Fruit fly (Drosophila melanogaster) whole organism, embryonic: ENCODE data around the gene CG17121.

Experiments used
- Ada2b ChIP-seq: fragments of 200-800 bp; sonication (Bioruptor generic); IDR thresholded peaks from 2 replicates; pipeline ENCODE4 v1.3.6; 2022; ENCODE audit warnings: missing biosample characterization, missing genetic modification characterization
- CG10565 ChIP-seq: fragments of 200-800 bp; sonication (Bioruptor generic); optimal IDR thresholded peaks from 3 replicates; lab custom pipeline; 2016; ENCODE audit warnings: missing biosample characterization, mild to moderate bottlenecking, missing genetic modification characterization
- CG10979 ChIP-seq: fragments of 200-800 bp; sonication (Bioruptor generic); optimal IDR thresholded peaks from 2 replicates; lab custom pipeline; 2018; ENCODE audit warnings: missing biosample characterization, mild to moderate bottlenecking, missing genetic modification characterization, moderate library complexity
- CG11398 ChIP-seq: fragments of 200-800 bp; sonication (Bioruptor generic); optimal IDR thresholded peaks from 2 replicates; lab custom pipeline; 2016; ENCODE audit warnings: missing biosample characterization, missing genetic modification characterization
- CG12071 ChIP-seq: fragments of 200-800 bp; sonication (Bioruptor generic); optimal IDR thresholded peaks from 3 replicates; lab custom pipeline; 2018; ENCODE audit warnings: missing biosample characterization, mild to moderate bottlenecking, missing genetic modification characterization
- CG12155 ChIP-seq: fragments of 200-800 bp; sonication (Bioruptor generic); optimal IDR thresholded peaks from 3 replicates; lab custom pipeline; 2016; ENCODE audit warnings: missing biosample characterization, missing genetic modification characterization
- CG14667 ChIP-seq: fragments of 200-800 bp; sonication (Bioruptor generic); IDR thresholded peaks from 2 replicates; pipeline ENCODE4 v1.3.6; 2022; ENCODE audit warnings: missing biosample characterization, missing genetic modification characterization
- CG15269 ChIP-seq: fragments of 200-800 bp; sonication (Bioruptor generic); optimal IDR thresholded peaks from 2 replicates; lab custom pipeline; 2018; ENCODE audit warnings: missing biosample characterization, mild to moderate bottlenecking, missing genetic modification characterization, moderate library complexity
- CG15514 ChIP-seq: fragments of 200-800 bp; sonication (Bioruptor generic); optimal IDR thresholded peaks from 3 replicates; lab custom pipeline; 2017; ENCODE audit warnings: missing biosample characterization, missing genetic modification characterization, mild to moderate bottlenecking, moderate library complexity, missing genetic modification reagents
- CG17328 ChIP-seq: fragments of 200-800 bp; sonication (Bioruptor generic); IDR thresholded peaks from 2 replicates; pipeline ENCODE4 v1.3.6; 2022; ENCODE audit warnings: missing biosample characterization, missing genetic modification characterization
- CG2116 ChIP-seq: fragments of 200-800 bp; sonication (Bioruptor generic); optimal IDR thresholded peaks from 3 replicates; lab custom pipeline; 2018; ENCODE audit warnings: missing biosample characterization, mild to moderate bottlenecking, missing genetic modification characterization
- CG2120 ChIP-seq: fragments of 200-800 bp; sonication (Bioruptor generic); optimal IDR thresholded peaks from 3 replicates; lab custom pipeline; 2016; ENCODE audit warnings: missing biosample characterization, missing genetic modification characterization
- CG31365 ChIP-seq: fragments of 200-800 bp; sonication (Bioruptor generic); optimal IDR thresholded peaks from 2 replicates; lab custom pipeline; 2018; ENCODE audit warnings: missing biosample characterization, mild to moderate bottlenecking, missing genetic modification characterization
- CG31388 ChIP-seq: fragments of 200-800 bp; sonication (Bioruptor generic); optimal IDR thresholded peaks from 2 replicates; lab custom pipeline; 2016; ENCODE audit warnings: missing biosample characterization, missing genetic modification characterization
- CG34224 ChIP-seq: fragments of 200-800 bp; sonication (Bioruptor generic); IDR thresholded peaks from 3 replicates; pipeline ENCODE4 v1.3.6; 2022; ENCODE audit warnings: missing biosample characterization, missing genetic modification characterization; ENCODE audit not compliant: partially characterized antibody
- CG34422 ChIP-seq: fragments of 200-800 bp; sonication (Bioruptor generic); IDR thresholded peaks from 3 replicates; pipeline ENCODE4 v1.3.6; 2022; ENCODE audit warnings: missing biosample characterization, missing genetic modification characterization
- CG4282 ChIP-seq: fragments of 200-800 bp; sonication (Bioruptor generic); optimal IDR thresholded peaks from 2 replicates; lab custom pipeline; 2016; ENCODE audit warnings: missing biosample characterization, missing genetic modification characterization
- CG6175 ChIP-seq: fragments of 200-800 bp; sonication (Bioruptor generic); IDR thresholded peaks from 3 replicates; pipeline ENCODE4 v1.3.6; 2022; ENCODE audit warnings: missing biosample characterization, missing genetic modification characterization
- CG7372 ChIP-seq: fragments of 200-800 bp; sonication (Bioruptor generic); IDR thresholded peaks from 2 replicates; pipeline ENCODE4 v1.3.6; 2022; ENCODE audit warnings: missing biosample characterization, missing genetic modification characterization
- CG8089 ChIP-seq: fragments of 200-800 bp; sonication (Bioruptor generic); optimal IDR thresholded peaks from 3 replicates; lab custom pipeline; 2016; ENCODE audit warnings: missing biosample characterization, missing genetic modification characterization
- CG9797 ChIP-seq: fragments of 200-800 bp; sonication (Bioruptor generic); optimal IDR thresholded peaks from 3 replicates; lab custom pipeline; 2018; ENCODE audit warnings: missing biosample characterization, mild to moderate bottlenecking, missing genetic modification characterization
- Dll ChIP-seq: fragments of 200-800 bp; sonication (Bioruptor generic); IDR thresholded peaks from 4 replicates; pipeline ENCODE4 v1.3.6; 2022; ENCODE audit warnings: missing biosample characterization, missing genetic modification characterization; ENCODE audit not compliant: partially characterized antibody
- Drgx ChIP-seq: fragments of 200-800 bp; sonication (Bioruptor generic); IDR thresholded peaks from 2 replicates; pipeline ENCODE4 v1.3.6; 2022; ENCODE audit warnings: missing biosample characterization, missing genetic modification characterization
- HHEX ChIP-seq: fragments of 200-800 bp; sonication (Bioruptor generic); optimal IDR thresholded peaks from 3 replicates; lab custom pipeline; 2017; ENCODE audit warnings: missing biosample characterization, mild to moderate bottlenecking, missing genetic modification characterization, missing genetic modification reagents
- Hr78 ChIP-seq, 2 experiments: fragments of 200-800 bp in 1 of 2; fragments of >200 bp in 1 of 2; sonication (Bioruptor generic) in 1 of 2; optimal IDR thresholded peaks; 2 replicates each; lab custom pipeline; 2017 to 2019; ENCODE audit warnings: missing biosample characterization in 2 of 2, missing genetic modification characterization in 2 of 2, mild to moderate bottlenecking in 1 of 2, moderate library complexity in 1 of 2
- Lpt ChIP-seq: fragments of >200 bp; optimal IDR thresholded peaks from 2 replicates; lab custom pipeline; 2018; ENCODE audit warnings: missing biosample characterization, missing genetic modification characterization
- Mad ChIP-seq: fragments of 200-800 bp; sonication (Bioruptor generic); optimal IDR thresholded peaks from 2 replicates; lab custom pipeline; 2016; ENCODE audit warnings: missing biosample characterization, missing genetic modification characterization
- Max ChIP-seq: fragments of 200-800 bp; sonication (Bioruptor generic); optimal IDR thresholded peaks from 2 replicates; lab custom pipeline; 2016; ENCODE audit warnings: missing biosample characterization, mild to moderate bottlenecking, missing genetic modification characterization
- Meics ChIP-seq: fragments of 200-800 bp; sonication (Bioruptor generic); optimal IDR thresholded peaks from 2 replicates; lab custom pipeline; 2017; ENCODE audit warnings: missing biosample characterization, mild to moderate bottlenecking, missing genetic modification characterization
- NfI ChIP-seq: fragments of 200-800 bp; sonication (Bioruptor generic); optimal IDR thresholded peaks from 3 replicates; lab custom pipeline; 2018; ENCODE audit warnings: missing biosample characterization, mild to moderate bottlenecking, missing genetic modification characterization, moderate library complexity
- Ravus ChIP-seq: fragments of 200-800 bp; sonication (Bioruptor generic); IDR thresholded peaks from 2 replicates; pipeline ENCODE4 v1.3.6; 2022; ENCODE audit warnings: missing biosample characterization, missing genetic modification characterization
- Stat92E ChIP-seq, 3 experiments: fragments of >200 bp in 2 of 3; fragments of 200-800 bp in 1 of 3; sonication (Bioruptor generic) in 1 of 3; optimal IDR thresholded peaks; 2 replicates each; lab custom pipeline; 2017 to 2019; ENCODE audit warnings: missing biosample characterization in 3 of 3, missing genetic modification characterization in 3 of 3, mild to moderate bottlenecking in 1 of 3, moderate library complexity in 1 of 3
- btn ChIP-seq: fragments of 200-800 bp; sonication (Bioruptor generic); optimal IDR thresholded peaks from 2 replicates; lab custom pipeline; 2016; ENCODE audit warnings: missing biosample characterization, missing genetic modification characterization
- chm ChIP-seq: fragments of 200-800 bp; sonication (Bioruptor generic); IDR thresholded peaks from 2 replicates; pipeline ENCODE4 v1.3.6; 2022; ENCODE audit warnings: missing biosample characterization, missing genetic modification characterization
- fru ChIP-seq: fragments of >200 bp; optimal IDR thresholded peaks from 2 replicates; lab custom pipeline; 2017
- gcm2 ChIP-seq: fragments of 200-800 bp; sonication (Bioruptor generic); optimal IDR thresholded peaks from 2 replicates; lab custom pipeline; 2016; ENCODE audit warnings: missing biosample characterization, missing genetic modification characterization
- her ChIP-seq: fragments of 200-800 bp; sonication (Bioruptor generic); optimal IDR thresholded peaks from 2 replicates; lab custom pipeline; 2016; ENCODE audit warnings: missing biosample characterization, missing genetic modification characterization
- knrl ChIP-seq: fragments of 200-800 bp; sonication (Bioruptor generic); IDR thresholded peaks from 3 replicates; pipeline ENCODE4 v1.3.6; 2022; ENCODE audit warnings: missing biosample characterization, missing genetic modification characterization; ENCODE audit not compliant: partially characterized antibody
- lbe ChIP-seq: fragments of 200-800 bp; sonication (Bioruptor generic); optimal IDR thresholded peaks from 2 replicates; lab custom pipeline; 2016; ENCODE audit warnings: missing biosample characterization, mild to moderate bottlenecking, missing genetic modification characterization
- nau ChIP-seq: fragments of 200-800 bp; sonication (Bioruptor generic); optimal IDR thresholded peaks from 3 replicates; lab custom pipeline; 2017; ENCODE audit warnings: missing biosample characterization, mild to moderate bottlenecking, missing genetic modification characterization, missing genetic modification reagents
- nom ChIP-seq: fragments of 200-800 bp; sonication (Bioruptor generic); optimal IDR thresholded peaks from 2 replicates; lab custom pipeline; 2017; ENCODE audit warnings: missing biosample characterization, missing genetic modification characterization, mild to moderate bottlenecking, moderate library complexity, missing genetic modification reagents
- pan ChIP-seq, 4 experiments: fragments of >200 bp in 3 of 4; fragments of 200-800 bp in 1 of 4; sonication (Bioruptor generic) in 1 of 4; optimal IDR thresholded peaks in 3 of 4; IDR thresholded peaks in 1 of 4; 2 replicates each; pipeline versions ENCODE4 v1.3.6 to Lab custom; 2017 to 2022; ENCODE audit warnings: missing biosample characterization in 2 of 4, missing genetic modification characterization in 2 of 4, mixed read lengths in 1 of 4
- pfk ChIP-seq: fragments of 200-800 bp; sonication (Bioruptor generic); optimal IDR thresholded peaks from 2 replicates; lab custom pipeline; 2018; ENCODE audit warnings: missing biosample characterization, mild to moderate bottlenecking, missing genetic modification characterization, moderate library complexity
- pnt ChIP-seq: fragments of 200-800 bp; sonication (Bioruptor generic); optimal IDR thresholded peaks from 3 replicates; lab custom pipeline; 2016; ENCODE audit warnings: missing biosample characterization, missing genetic modification characterization
- pzg ChIP-seq: fragments of 200-800 bp; sonication (Bioruptor generic); optimal IDR thresholded peaks from 3 replicates; lab custom pipeline; 2018; ENCODE audit warnings: missing biosample characterization, mild to moderate bottlenecking, missing genetic modification characterization, moderate library complexity
- so ChIP-seq: fragments of 200-800 bp; sonication (Bioruptor generic); IDR thresholded peaks from 3 replicates; pipeline ENCODE4 v1.3.6; 2022; ENCODE audit warnings: missing biosample characterization, missing genetic modification characterization
- ttk ChIP-seq: fragments of 200-800 bp; sonication (Bioruptor generic); IDR thresholded peaks from 2 replicates; pipeline ENCODE4 v2.1.2; 2022; ENCODE audit warnings: missing biosample characterization, missing genetic modification characterization
- vvl ChIP-seq: fragments of 200-800 bp; sonication (Bioruptor generic); IDR thresholded peaks from 2 replicates; pipeline ENCODE4 v1.3.6; 2022; ENCODE audit warnings: missing biosample characterization, missing genetic modification characterization
- zen2 ChIP-seq: fragments of 200-800 bp; sonication (Bioruptor generic); IDR thresholded peaks from 3 replicates; pipeline ENCODE4 v1.3.6; 2022; ENCODE audit warnings: missing biosample characterization, missing genetic modification characterization; ENCODE audit not compliant: partially characterized antibody

The CG17121 gene

dm6 chr3R:23053936-23054335 is 5.9 kb upstream of the CG17121 start, which contains the start of gene p53 (continued):
- peak; percentile 11 for TF ChIP-seq CG12155 (GFP tag; lab: Kevin White, UChicago)
- TF ChIP-seq CG12071 (GFP tag; lab: Kevin White, UChicago): peak; percentile 82
- peak; percentile 37 for TF ChIP-seq pfk (GFP tag; lab: Kevin White, UChicago)
- peak; percentile 49; the same call in 1 of the 2 replicates for TF ChIP-seq CG7372
- peak; percentile 64; the same call in 2 of the 3 replicates for TF ChIP-seq zen2 (GFP tag; lab: Robert Waterston, UW)
- TF ChIP-seq Dll (GFP tag; lab: Robert Waterston, UW): peak; percentile 71
- TF ChIP-seq CG34224 (GFP tag; lab: Robert Waterston, UW): peak; percentile 54
- no peak for TF ChIP-seq Stat92E (GFP tag; optimal IDR thresholded peaks at IDR 0.05; lab: Kevin White, UChicago)
- peak; percentile 62 for TF ChIP-seq CG17328 (GFP tag; lab: Robert Waterston, UW)
- peak; percentile 79 for TF ChIP-seq vvl (GFP tag; lab: Robert Waterston, UW)
- peak; percentile 68 for TF ChIP-seq btn (GFP tag; lab: Kevin White, UChicago)
- no peak for TF ChIP-seq Ravus (GFP tag; lab: Robert Waterston, UW)
- peak; percentile 66 for TF ChIP-seq CG31365 (tag; lab: Kevin White, UChicago)
- no peak for TF ChIP-seq pan (optimal IDR thresholded peaks at IDR 0.05; lab: Kevin White, UChicago)
- TF ChIP-seq pan (GFP tag; optimal IDR thresholded peaks at IDR 0.05 in 1 of 2, IDR thresholded peaks at IDR 0.05 in 1 of 2): peak in 1 of 2 experiments; percentile 73
- TF ChIP-seq nom (GFP tag; lab: Kevin White, UChicago): no peak
- TF ChIP-seq Ada2b (GFP tag; lab: Robert Waterston, UW): peak; percentile 38; the same call in 1 of the 2 replicates
- peak; percentile 71 for TF ChIP-seq gcm2 (GFP tag; lab: Kevin White, UChicago)
- TF ChIP-seq fru (lab: Kevin White, UChicago): no peak
- peak; percentile 43 for TF ChIP-seq CG2120 (GFP tag; lab: Kevin White, UChicago)
- TF ChIP-seq CG2116 (GFP tag; lab: Kevin White, UChicago): peak; percentile 84
- TF ChIP-seq pnt (GFP tag; lab: Kevin White, UChicago): no peak
- peak; percentile 91 for TF ChIP-seq Meics (GFP tag; lab: Kevin White, UChicago)
- peak; percentile 91 for TF ChIP-seq NfI
- TF ChIP-seq CG4282 (GFP tag; lab: Kevin White, UChicago): peak; percentile 30
- TF ChIP-seq Lpt: no peak
- peak; percentile 77 for TF ChIP-seq Mad (GFP tag; lab: Kevin White, UChicago)
- 0 out of 2 replicates have a peak, but pooled peaks have one; percentile 8 for TF ChIP-seq CG14667
- TF ChIP-seq CG34422: peak; percentile 68; the same call in 2 of the 3 replicates
- TF ChIP-seq CG9797: peak; percentile 40
- TF ChIP-seq Max (GFP tag; lab: Kevin White, UChicago): peak; percentile 70
- peak; percentile 56 for TF ChIP-seq CG11398 (GFP tag; lab: Kevin White, UChicago)
- peak; percentile 86 for TF ChIP-seq chm
- peak; percentile 70 for TF ChIP-seq CG8089 (GFP tag; lab: Kevin White, UChicago)
- TF ChIP-seq CG6175 (GFP tag; lab: Robert Waterston, UW): 0 out of 3 replicates have a peak, but pooled peaks have one; percentile 42
- no peak for TF ChIP-seq CG10565 (GFP tag; lab: Kevin White, UChicago)
- TF ChIP-seq so (GFP tag; lab: Robert Waterston, UW): no peak
- TF ChIP-seq CG15514 (GFP tag; lab: Kevin White, UChicago): peak; percentile 87
- TF ChIP-seq CG31388 (GFP tag; lab: Kevin White, UChicago): no peak
- peak; percentile 68 for TF ChIP-seq her (GFP tag; lab: Kevin White, UChicago)
- peak; percentile 54 for TF ChIP-seq CG15269 (tag; lab: Kevin White, UChicago)
- TF ChIP-seq CG10979: peak; percentile 49
- peak; percentile 74; the same call in 2 of the 3 replicates for TF ChIP-seq knrl (GFP tag; lab: Robert Waterston, UW)
- TF ChIP-seq HHEX (GFP tag; lab: Kevin White, UChicago): peak; percentile 86
- no peak for TF ChIP-seq Hr78 (GFP tag; optimal IDR thresholded peaks at IDR 0.05; lab: Kevin White, UChicago)
- peak; percentile 86 for TF ChIP-seq nau
- peak; percentile 71 for TF ChIP-seq pzg (GFP tag; lab: Kevin White, UChicago)
- no peak for TF ChIP-seq Drgx (GFP tag; lab: Robert Waterston, UW)
- TF ChIP-seq ttk (GFP tag; lab: Robert Waterston, UW): peak; percentile 55; the same call in 1 of the 2 replicates
- TF ChIP-seq lbe (GFP tag; lab: Kevin White, UChicago): peak; percentile 29
